Worm (Caenorhabditis elegans): ENCODE data around the gene lgc-35.

The lgc-35 gene

DNA sequence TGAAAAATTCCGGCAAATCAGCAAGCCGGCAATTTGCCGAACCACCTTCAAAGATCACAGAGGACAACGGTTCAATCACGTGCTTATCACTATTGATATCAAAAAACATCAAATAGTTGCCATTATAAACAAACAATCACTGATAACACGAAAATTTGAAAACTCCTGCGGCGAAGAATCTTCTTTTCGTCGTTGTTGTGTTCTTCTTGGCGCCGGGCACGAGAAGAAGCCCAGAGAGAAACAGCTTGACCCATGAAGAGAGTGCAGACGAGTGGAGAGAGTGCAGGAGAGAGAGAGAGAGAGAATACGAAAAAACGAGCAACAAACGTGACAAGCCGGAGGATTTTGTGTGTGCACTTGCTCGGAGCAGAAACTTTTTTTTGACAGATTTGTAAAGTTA, 38.7 kb upstream of the lgc-35 start (continued):
- TF ChIP-seq dsc-1 (tag; optimal IDR thresholded peaks at IDR 0.05) (no peak), zag-1 (tag; optimal IDR thresholded peaks at IDR 0.05) (no peak), grh-1 (GFP tag; IDR thresholded peaks at IDR 0.05) (no peak), hlh-4 (tag; optimal IDR thresholded peaks at IDR 0.05) (no peak), mab-9 (GFP tag; IDR thresholded peaks at IDR 0.05) (no peak), rnt-1 (tag; optimal IDR thresholded peaks at IDR 0.05) (no peak), aha-1 (tag; optimal IDR thresholded peaks at IDR 0.05) (no peak), snu-23 (GFP tag; optimal IDR thresholded peaks at IDR 0.05) (peak; percentile 53), hlh-17 (GFP tag; optimal IDR thresholded peaks at IDR 0.05; ENCODE audit: borderline replicate concordance) (no peak), ceh-88 (GFP tag; IDR thresholded peaks at IDR 0.05) (no peak), tlp-1 (tag; optimal IDR thresholded peaks at IDR 0.05) (no peak), swsn-7 (tag; optimal IDR thresholded peaks at IDR 0.05) (peak; percentile 14), blmp-1 (tag; optimal IDR thresholded peaks at IDR 0.05) (peak; percentile 18), ama-1 (optimal IDR thresholded peaks at IDR 0.05) (peak; percentile 17), nhr-19 (GFP tag; conservative IDR thresholded peaks at IDR 0.05) (no peak), C04F5.9 (tag; optimal IDR thresholded peaks at IDR 0.05) (no peak)

ce11 chrII:12878071-12878668, 38.2 kb upstream of the lgc-35 start, which contains the start of gene gsy-1:
TSS of gene gsy-1 (minus strand) at chrII:12878121.
- no peak for TF ChIP-seq F16B12.6 (tag; optimal IDR thresholded peaks at IDR 0.05)
- no peak for TF ChIP-seq efl-1 (optimal IDR thresholded peaks at IDR 0.05)
- peak in 1 of 2 experiments; percentile 17 for TF ChIP-seq efl-1 (GFP tag; optimal IDR thresholded peaks at IDR 0.05 in 1 of 2)
- TF ChIP-seq nhr-85 (tag): peak; percentile 32
- no peak for TF ChIP-seq fkh-8 (tag; optimal IDR thresholded peaks at IDR 0.05)

- no peak for TF ChIP-seq nhr-237 (tag; optimal IDR thresholded peaks at IDR 0.05)
- TF ChIP-seq nhr-19 (GFP tag; conservative IDR thresholded peaks at IDR 0.05): no peak
- TF ChIP-seq nhr-20 (tag; optimal IDR thresholded peaks at IDR 0.05): no peak
These were observed 26.1 kb upstream of the lgc-35 start for ce11 chrII:12866079-12866478.

DNA sequence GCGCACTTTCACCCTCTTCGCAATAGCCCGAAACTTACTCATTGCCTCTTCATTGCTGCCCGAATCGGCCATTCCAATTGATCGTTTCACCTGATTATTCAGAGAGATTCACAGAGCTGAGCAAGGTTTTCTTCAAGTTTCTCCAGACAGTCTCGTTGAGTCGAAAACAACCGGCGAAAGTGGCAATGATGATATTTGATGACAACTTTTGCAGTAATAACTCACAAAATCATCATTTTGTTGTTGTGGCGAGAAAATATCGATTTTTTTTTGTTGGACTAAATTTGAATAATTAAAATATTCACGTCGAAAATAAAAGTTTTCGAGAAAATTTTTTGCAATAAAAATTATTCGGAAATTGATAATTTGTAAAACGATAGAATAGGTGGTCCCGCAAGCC, 25.6 kb upstream of the lgc-35 start, which contains the start of gene snf-5:
Gene snf-5 (minus strand): TSS at position 182 of the 400 bp plus-strand sequence.
- TF ChIP-seq efl-1 (optimal IDR thresholded peaks at IDR 0.05) (no peak), efl-1 (GFP tag; optimal IDR thresholded peaks at IDR 0.05 in 1 of 2) (peak in 1 of 2 experiments; percentile 90), aha-1 (tag; optimal IDR thresholded peaks at IDR 0.05) (no peak), ceh-82 (tag; optimal IDR thresholded peaks at IDR 0.05) (no peak), lin-14 (GFP tag; optimal IDR thresholded peaks at IDR 0.05) (no peak)

DNA sequence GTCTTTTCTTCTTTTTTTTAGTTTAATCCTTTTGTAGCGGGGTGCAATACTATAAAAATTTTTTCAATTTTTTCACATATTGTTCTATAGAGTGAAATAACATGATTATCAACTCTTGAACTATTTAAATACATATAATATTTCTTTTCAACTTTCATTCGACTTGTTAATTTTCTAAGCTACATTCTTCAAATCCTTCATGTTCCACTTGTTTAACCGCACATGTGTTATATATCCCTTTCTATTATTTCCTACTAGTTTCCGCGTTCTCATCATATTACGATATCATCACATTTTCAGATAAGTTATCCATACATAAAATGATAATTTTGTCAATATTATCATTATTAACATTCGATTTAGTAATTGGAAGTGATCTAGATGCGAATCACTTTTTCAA, 15.9 kb upstream of the lgc-35 start, which contains the start of gene Y46G5A.29:
Gene Y46G5A.29 (plus strand): TSS at position 301 of the 400 bp plus-strand sequence.
- TF ChIP-seq vab-15 (tag; optimal IDR thresholded peaks at IDR 0.05) (no peak), fkh-10 (GFP tag; optimal IDR thresholded peaks at IDR 0.05) (no peak), ceh-88 (GFP tag; IDR thresholded peaks at IDR 0.05) (no peak), pag-3 (tag; optimal IDR thresholded peaks at IDR 0.05; ENCODE audit: borderline replicate concordance, insufficient read depth) (no peak), rnt-1 (tag; optimal IDR thresholded peaks at IDR 0.05) (no peak), mab-9 (GFP tag; IDR thresholded peaks at IDR 0.05) (no peak), unc-30 (tag; optimal IDR thresholded peaks at IDR 0.05) (no peak), dsc-1 (tag; optimal IDR thresholded peaks at IDR 0.05) (no peak), nhr-20 (tag; optimal IDR thresholded peaks at IDR 0.05) (no peak), lin-13 (GFP tag; optimal IDR thresholded peaks at IDR 0.05) (no peak), tbx-2 (tag; optimal IDR thresholded peaks at IDR 0.05) (no peak)

ce11 chrII:12850129-12850528, 10.2 kb upstream of the lgc-35 start, which contains the start of gene Y46G5A.28:
TSS of gene Y46G5A.28 (plus strand) at chrII:12850429.
- TF ChIP-seq mep-1 (tag; optimal IDR thresholded peaks at IDR 0.05): no peak
- TF ChIP-seq elt-3 (tag; optimal IDR thresholded peaks at IDR 0.05): no peak
- TF ChIP-seq nhr-84 (tag; optimal IDR thresholded peaks at IDR 0.05): no peak
- TF ChIP-seq sup-37 (GFP tag; optimal IDR thresholded peaks at IDR 0.05): no peak
- TF ChIP-seq tbx-2 (tag; optimal IDR thresholded peaks at IDR 0.05): no peak
- TF ChIP-seq nhr-76 (tag; optimal IDR thresholded peaks at IDR 0.05): no peak
- no peak for TF ChIP-seq nhr-20 (tag; optimal IDR thresholded peaks at IDR 0.05)
- no peak for TF ChIP-seq nhr-77 (tag; optimal IDR thresholded peaks at IDR 0.05)
- TF ChIP-seq ceh-63 (GFP tag; optimal IDR thresholded peaks at IDR 0.05): no peak
- TF ChIP-seq pag-3 (tag; optimal IDR thresholded peaks at IDR 0.05; ENCODE audit: borderline replicate concordance, insufficient read depth): no peak
- TF ChIP-seq nhr-28 (tag; optimal IDR thresholded peaks at IDR 0.05): no peak
- no peak for TF ChIP-seq jun-1 (tag; optimal IDR thresholded peaks at IDR 0.05)
- no peak for TF ChIP-seq nhr-12 (tag; optimal IDR thresholded peaks at IDR 0.05)
- no peak for TF ChIP-seq pax-3 (tag; optimal IDR thresholded peaks at IDR 0.05)
- TF ChIP-seq lir-3 (tag; optimal IDR thresholded peaks at IDR 0.05; ENCODE audit: poor library complexity): no peak
- no peak for TF ChIP-seq alr-1 (tag; optimal IDR thresholded peaks at IDR 0.05; ENCODE audit: borderline replicate concordance)

Measured in whole organism, L1 larva.